Worm (Caenorhabditis elegans): ENCODE data around the gene srt-31.

- TF ChIP-seq snpc-4 (GFP tag; optimal IDR thresholded peaks at IDR 0.05) (no peak), snpc-4 (tag; optimal IDR thresholded peaks at IDR 0.05) (no peak), rpc-1 (optimal IDR thresholded peaks at IDR 0.05) (no peak), rpc-1 (tag; optimal IDR thresholded peaks at IDR 0.05) (no peak), unc-62 (GFP tag; optimal IDR thresholded peaks at IDR 0.05) (no peak), bed-2 (GFP tag; IDR thresholded peaks at IDR 0.05) (no peak), ceh-100 (GFP tag; IDR thresholded peaks at IDR 0.05) (no peak), nfyb-1 (GFP tag; IDR thresholded peaks at IDR 0.05) (no peak), unc-130 (GFP tag; optimal IDR thresholded peaks at IDR 0.05) (no peak), K12H6.12 (tag; optimal IDR thresholded peaks at IDR 0.05) (no peak), nfya-1 (tag; optimal IDR thresholded peaks at IDR 0.05; ENCODE audit: borderline replicate concordance, insufficient read depth) (no peak), nhr-90 (tag; optimal IDR thresholded peaks at IDR 0.05) (no peak), tbx-9 (tag; optimal IDR thresholded peaks at IDR 0.05; ENCODE audit: borderline replicate concordance) (no peak)
Observed at ce11 chrV:428844-429243, 43.8 kb upstream of the srt-31 start, which contains the start of gene B0554.4.
